Fruit fly (Drosophila melanogaster) whole organism, embryonic: Measurements from ENCODE around the gene CG7191.

Experiments used
- Antp ChIP-seq: fragments of 200-800 bp; sonication (Bioruptor generic); optimal IDR thresholded peaks from 3 replicates; lab custom pipeline; 2016; ENCODE audit warnings: missing biosample characterization, missing genetic modification characterization
- CG11560 ChIP-seq: fragments of 200-800 bp; sonication (Bioruptor generic); IDR thresholded peaks from 3 replicates; pipeline ENCODE4 v1.3.6; 2022; ENCODE audit warnings: missing biosample characterization, missing genetic modification characterization
- CG13894 ChIP-seq: fragments of 200-800 bp; sonication (Bioruptor generic); optimal IDR thresholded peaks from 3 replicates; lab custom pipeline; 2018; ENCODE audit warnings: missing biosample characterization, mild to moderate bottlenecking, missing genetic modification characterization, moderate library complexity
- CG4328 ChIP-seq: fragments of 200-800 bp; sonication (Bioruptor generic); optimal IDR thresholded peaks from 3 replicates; lab custom pipeline; 2017; ENCODE audit warnings: missing biosample characterization, missing genetic modification reagents, missing genetic modification characterization
- CG9817 ChIP-seq: fragments of 200-800 bp; sonication (Bioruptor generic); optimal IDR thresholded peaks from 2 replicates; lab custom pipeline; 2018; ENCODE audit warnings: missing biosample characterization, mild to moderate bottlenecking, missing genetic modification characterization, moderate library complexity
- Eip74EF ChIP-seq, 2 experiments: fragments of 200-800 bp in 1 of 2; fragments of >200 bp in 1 of 2; sonication (Bioruptor generic) in 1 of 2; optimal IDR thresholded peaks; 2 replicates each; lab custom pipeline; 2017 to 2019; ENCODE audit warnings: missing biosample characterization in 2 of 2, missing genetic modification characterization in 2 of 2, mild to moderate bottlenecking in 1 of 2, moderate library complexity in 1 of 2
- Stat92E ChIP-seq, 3 experiments: fragments of >200 bp in 2 of 3; fragments of 200-800 bp in 1 of 3; sonication (Bioruptor generic) in 1 of 3; optimal IDR thresholded peaks; 2 replicates each; lab custom pipeline; 2017 to 2019; ENCODE audit warnings: missing biosample characterization in 3 of 3, missing genetic modification characterization in 3 of 3, mild to moderate bottlenecking in 1 of 3, moderate library complexity in 1 of 3
- kah ChIP-seq: fragments of 200-800 bp; sonication (Bioruptor generic); optimal IDR thresholded peaks from 2 replicates; lab custom pipeline; 2018; ENCODE audit warnings: missing biosample characterization, mild to moderate bottlenecking, missing genetic modification characterization
- lola ChIP-seq, 3 experiments: fragments of >200 bp in 2 of 3; fragments of 200-800 bp in 1 of 3; sonication (Bioruptor generic) in 1 of 3; optimal IDR thresholded peaks; 2 replicates each; lab custom pipeline; 2017 to 2019; ENCODE audit warnings: missing biosample characterization in 3 of 3, missing genetic modification characterization in 3 of 3, mild to moderate bottlenecking in 1 of 3, moderate library complexity in 1 of 3

DNA sequence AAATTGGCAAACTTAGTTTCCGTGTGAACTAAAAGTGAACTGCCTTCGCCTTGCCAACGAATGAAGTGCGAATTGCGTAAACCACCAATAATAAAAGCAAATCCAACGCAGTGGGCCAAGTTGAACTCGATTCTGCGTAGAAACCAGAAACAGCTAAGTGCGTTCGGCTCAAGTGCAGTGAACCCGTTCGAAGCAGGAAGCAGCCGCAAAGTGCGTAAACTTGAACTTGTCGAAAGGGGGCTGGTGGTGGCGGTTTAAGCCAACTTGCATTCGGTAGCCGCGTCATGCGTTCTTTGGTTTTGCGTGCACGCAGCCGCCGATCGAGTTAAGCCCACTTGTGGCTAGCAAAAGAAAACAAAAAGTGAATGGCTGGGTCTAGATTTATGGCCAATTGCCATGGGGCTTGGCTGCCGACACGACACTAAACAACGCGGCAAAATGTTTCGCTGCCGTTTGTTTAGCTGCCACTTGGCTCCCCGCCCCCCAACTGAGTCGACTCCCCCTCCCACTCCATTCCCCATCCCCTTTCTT lies 16.7 kb upstream of the CG7191 start:
- no peak for TF ChIP-seq kah
- TF ChIP-seq Antp (GFP tag; lab: Kevin White, UChicago) = no peak
- TF ChIP-seq lola (GFP tag; optimal IDR thresholded peaks at IDR 0.05; lab: Kevin White, UChicago) = no peak
- no peak for TF ChIP-seq Stat92E (GFP tag; optimal IDR thresholded peaks at IDR 0.05; lab: Kevin White, UChicago)
- TF ChIP-seq CG13894 (tag; lab: Kevin White, UChicago) = no peak
- no peak for TF ChIP-seq CG4328 (GFP tag; lab: Kevin White, UChicago)
- TF ChIP-seq CG11560 (tag; lab: Robert Waterston, UW) = no peak
- TF ChIP-seq CG9817 (tag; lab: Kevin White, UChicago) = no peak
- no peak for TF ChIP-seq Eip74EF (GFP tag; optimal IDR thresholded peaks at IDR 0.05; lab: Kevin White, UChicago)
